Worm (Caenorhabditis elegans) whole organism, L4 larva: ENCODE results near the gene pqn-92.

Experiments
- F10B5.3 ChIP-seq: sonication (generic microtip); optimal IDR thresholded peaks from 2 replicates; lab custom pipeline; 2016; ENCODE audit warnings: mild to moderate bottlenecking, missing genetic modification characterization, missing compliant biosample characterization
- F37D6.2 ChIP-seq: sonication (generic microtip); optimal IDR thresholded peaks from 2 replicates; lab custom pipeline; 2016; ENCODE audit warnings: mild to moderate bottlenecking, missing genetic modification characterization, missing compliant biosample characterization
- F49E8.2 ChIP-seq: sonication (generic microtip); optimal IDR thresholded peaks from 2 replicates; lab custom pipeline; 2016; ENCODE audit warnings: missing compliant biosample characterization, mild to moderate bottlenecking, missing genetic modification characterization, borderline replicate concordance
- Y5F2A.4 ChIP-seq: fragments of 200-800 bp; sonication (Bioruptor generic); optimal IDR thresholded peaks from 2 replicates; lab custom pipeline; 2018; ENCODE audit warnings: mild to moderate bottlenecking, missing genetic modification characterization, missing compliant biosample characterization
- aly-2 ChIP-seq: sonication (generic microtip); optimal IDR thresholded peaks from 2 replicates; lab custom pipeline; 2018; ENCODE audit warnings: missing biosample characterization, missing genetic modification characterization
- ama-1 ChIP-seq: fragments of 150-350 bp; optimal IDR thresholded peaks from 2 replicates; lab custom pipeline; 2014; ENCODE audit warnings: inconsistent platforms, mixed read lengths
- ceh-28 ChIP-seq: fragments of 150-350 bp; optimal IDR thresholded peaks from 2 replicates; lab custom pipeline; 2014; ENCODE audit warnings: missing biosample characterization, missing genetic modification reagents, missing genetic modification characterization
- ceh-32 ChIP-seq: sonication (generic microtip); optimal IDR thresholded peaks from 2 replicates; lab custom pipeline; 2016; ENCODE audit warnings: mild to moderate bottlenecking, missing genetic modification characterization, missing compliant biosample characterization; ENCODE audit not compliant: poor library complexity
- ceh-82 ChIP-seq: sonication (generic microtip); optimal IDR thresholded peaks from 2 replicates; lab custom pipeline; 2017; ENCODE audit warnings: missing biosample characterization, missing genetic modification characterization
- cey-2 ChIP-seq: sonication (generic microtip); optimal IDR thresholded peaks from 3 replicates; lab custom pipeline; 2017; ENCODE audit warnings: missing genetic modification characterization, mild to moderate bottlenecking, missing compliant biosample characterization, antibody characterized with exemption, borderline replicate concordance; ENCODE audit not compliant: insufficient read depth
- ctbp-1 ChIP-seq: fragments of 200-800 bp; sonication (Bioruptor generic); IDR thresholded peaks from 2 replicates; pipeline ENCODE4 v1.3.6; 2022; ENCODE audit warnings: missing genetic modification reagents, missing genetic modification characterization, missing compliant biosample characterization
- daf-16 ChIP-seq, 3 experiments: sonication (generic microtip); optimal IDR thresholded peaks; 2 replicates each; lab custom pipeline; 2016 to 2017; ENCODE audit warnings: missing genetic modification characterization in 3 of 3, missing genetic modification reagents in 3 of 3, mild to moderate bottlenecking in 2 of 3, missing compliant biosample characterization in 2 of 3, missing biosample characterization in 1 of 3, moderate library complexity in 1 of 3
- daf-8 ChIP-seq: fragments of 200-800 bp; sonication (Bioruptor generic); IDR thresholded peaks from 2 replicates; pipeline ENCODE4 v1.3.6; 2022; ENCODE audit warnings: missing genetic modification characterization, missing compliant biosample characterization
- dmd-6 ChIP-seq: fragments of 200-800 bp; sonication (Bioruptor generic); IDR thresholded peaks from 2 replicates; pipeline ENCODE4 v1.3.6; 2022; ENCODE audit warnings: missing genetic modification reagents, missing genetic modification characterization, missing compliant biosample characterization
- dmd-9 ChIP-seq: fragments of 200-800 bp; sonication (Bioruptor generic); IDR thresholded peaks from 2 replicates; pipeline ENCODE4 v1.3.6; 2022; ENCODE audit warnings: missing genetic modification reagents, missing genetic modification characterization, missing compliant biosample characterization
- dve-1 ChIP-seq: sonication (generic microtip); optimal IDR thresholded peaks from 2 replicates; lab custom pipeline; 2017; ENCODE audit warnings: antibody characterized with exemption, mild to moderate bottlenecking, missing genetic modification characterization, missing compliant biosample characterization; ENCODE audit not compliant: insufficient read depth
- egl-27 ChIP-seq: sonication (generic microtip); optimal IDR thresholded peaks from 3 replicates; lab custom pipeline; 2017; ENCODE audit warnings: missing biosample characterization, missing genetic modification reagents, missing genetic modification characterization
- egl-43 ChIP-seq: fragments of 200-800 bp; sonication (Bioruptor generic); IDR thresholded peaks from 2 replicates; pipeline ENCODE4 v1.3.6; 2022; ENCODE audit warnings: missing genetic modification reagents, missing genetic modification characterization, missing compliant biosample characterization
- gei-8 ChIP-seq: fragments of 200-800 bp; sonication (Bioruptor generic); optimal IDR thresholded peaks from 2 replicates; lab custom pipeline; 2018; ENCODE audit warnings: mild to moderate bottlenecking, missing genetic modification characterization, missing compliant biosample characterization
- hlh-11 ChIP-seq: fragments of 200-800 bp; sonication (Bioruptor generic); optimal IDR thresholded peaks from 2 replicates; lab custom pipeline; 2018; ENCODE audit warnings: mild to moderate bottlenecking, missing genetic modification characterization, missing compliant biosample characterization
- jun-1 ChIP-seq: fragments of 150-350 bp; optimal IDR thresholded peaks from 2 replicates; lab custom pipeline; 2014; ENCODE audit warnings: missing biosample characterization, missing genetic modification reagents, missing genetic modification characterization
- lim-7 ChIP-seq: fragments of 200-800 bp; sonication (Bioruptor generic); IDR thresholded peaks from 2 replicates; pipeline ENCODE4 v1.3.6; 2022; ENCODE audit warnings: missing genetic modification characterization, missing compliant biosample characterization
- lin-13 ChIP-seq: fragments of 150-350 bp; optimal IDR thresholded peaks from 2 replicates; lab custom pipeline; 2014; ENCODE audit warnings: missing biosample characterization, missing genetic modification reagents, missing genetic modification characterization
- lin-29 ChIP-seq: fragments of 200-800 bp; sonication (Bioruptor generic); IDR thresholded peaks from 2 replicates; pipeline ENCODE4 v1.3.6; 2022; ENCODE audit warnings: missing genetic modification reagents, missing genetic modification characterization, missing compliant biosample characterization
- lin-38 ChIP-seq: fragments of 200-800 bp; sonication (Bioruptor generic); IDR thresholded peaks from 2 replicates; pipeline ENCODE4 v1.3.6; 2022; ENCODE audit warnings: missing genetic modification reagents, missing genetic modification characterization, missing compliant biosample characterization
- lin-39 ChIP-seq: fragments of 150-350 bp; optimal IDR thresholded peaks from 2 replicates; lab custom pipeline; 2014; ENCODE audit warnings: missing biosample characterization, missing genetic modification reagents, missing genetic modification characterization
- lsy-2 ChIP-seq, 2 experiments: fragments of 150-350 bp in 1 of 2; sonication (generic microtip) in 1 of 2; optimal IDR thresholded peaks; 2 replicates each; lab custom pipeline; 2014 to 2017; ENCODE audit warnings: missing biosample characterization in 2 of 2, missing genetic modification characterization in 2 of 2
- madf-5 ChIP-seq, 2 experiments: fragments of 200-800 bp; sonication (Bioruptor generic); IDR thresholded peaks; 2 replicates each; pipeline ENCODE4 v1.3.6; 2022; ENCODE audit warnings: missing compliant biosample characterization in 2 of 2, missing genetic modification characterization in 2 of 2
- madf-9 ChIP-seq: fragments of 200-800 bp; sonication (Bioruptor generic); conservative IDR thresholded peaks from 2 replicates; pipeline ENCODE4 v1.3.6; 2022; ENCODE audit warnings: missing genetic modification reagents, missing genetic modification characterization, missing compliant biosample characterization
- mdl-1 ChIP-seq, 2 experiments: fragments of 150-350 bp in 1 of 2; sonication (generic microtip) in 1 of 2; optimal IDR thresholded peaks; 2 replicates each; lab custom pipeline; 2014 to 2017; ENCODE audit warnings: missing biosample characterization in 2 of 2, missing genetic modification characterization in 2 of 2
- mes-2 ChIP-seq: sonication (generic microtip); optimal IDR thresholded peaks from 2 replicates; lab custom pipeline; 2016; ENCODE audit warnings: missing genotype, mild to moderate bottlenecking, missing genetic modification characterization, missing compliant biosample characterization; ENCODE audit not compliant: poor library complexity, severe bottlenecking
- mxl-2 ChIP-seq: fragments of 200-800 bp; sonication (Bioruptor generic); conservative IDR thresholded peaks from 2 replicates; pipeline ENCODE4 v1.3.6; 2022; ENCODE audit warnings: missing genetic modification reagents, missing genetic modification characterization, missing compliant biosample characterization
- nhr-10 ChIP-seq: fragments of 150-350 bp; optimal IDR thresholded peaks from 2 replicates; lab custom pipeline; 2014; ENCODE audit warnings: missing biosample characterization, missing genetic modification characterization
- nhr-28 ChIP-seq: fragments of 150-350 bp; optimal IDR thresholded peaks from 2 replicates; lab custom pipeline; 2014; ENCODE audit warnings: missing biosample characterization, missing genetic modification characterization
- nhr-42 ChIP-seq: fragments of 200-800 bp; sonication (Bioruptor generic); IDR thresholded peaks from 2 replicates; pipeline ENCODE4 v1.3.6; 2022; ENCODE audit warnings: missing genetic modification characterization, missing compliant biosample characterization
- nhr-76 ChIP-seq: fragments of 150-350 bp; optimal IDR thresholded peaks from 2 replicates; lab custom pipeline; 2014; ENCODE audit warnings: missing biosample characterization, missing genetic modification characterization
- nhr-77 ChIP-seq: fragments of 150-350 bp; optimal IDR thresholded peaks from 2 replicates; lab custom pipeline; 2014; ENCODE audit warnings: missing biosample characterization, missing genetic modification characterization
- pha-4 ChIP-seq, 2 experiments: fragments of 150-350 bp in 1 of 2; fragments of 200-800 bp in 1 of 2; sonication (Bioruptor generic) in 1 of 2; IDR thresholded peaks in 1 of 2; optimal IDR thresholded peaks in 1 of 2; 2 replicates each; pipeline versions ENCODE4 v1.3.6 to Lab custom; 2014 to 2022; ENCODE audit warnings: missing genetic modification characterization in 2 of 2, missing genetic modification reagents in 2 of 2, missing biosample characterization in 1 of 2, missing compliant biosample characterization in 1 of 2
- php-3 ChIP-seq: fragments of 200-800 bp; sonication (Bioruptor generic); IDR thresholded peaks from 2 replicates; pipeline ENCODE4 v1.3.6; 2022; ENCODE audit warnings: missing genetic modification reagents, missing genetic modification characterization, missing compliant biosample characterization
- pqm-1 ChIP-seq: sonication (generic microtip); optimal IDR thresholded peaks from 2 replicates; lab custom pipeline; 2017; ENCODE audit warnings: missing biosample characterization, missing genetic modification characterization
- set-16 ChIP-seq: fragments of 200-800 bp; sonication (Bioruptor generic); IDR thresholded peaks from 2 replicates; pipeline ENCODE4 v1.3.6; 2022; ENCODE audit warnings: missing genetic modification reagents, missing genetic modification characterization, missing compliant biosample characterization
- skn-1 ChIP-seq: fragments of 150-350 bp; optimal IDR thresholded peaks from 2 replicates; lab custom pipeline; 2014; ENCODE audit warnings: missing biosample characterization, missing genetic modification characterization
- snpc-1.2 ChIP-seq: fragments of 200-800 bp; sonication (Bioruptor generic); IDR thresholded peaks from 2 replicates; pipeline ENCODE4 v1.3.6; 2022; ENCODE audit warnings: missing genetic modification reagents, missing genetic modification characterization, missing compliant biosample characterization
- spr-1 ChIP-seq: sonication (generic microtip); optimal IDR thresholded peaks from 2 replicates; lab custom pipeline; 2016; ENCODE audit warnings: mild to moderate bottlenecking, missing genetic modification characterization, missing compliant biosample characterization
- spr-3 ChIP-seq: fragments of 200-800 bp; sonication (Bioruptor generic); optimal IDR thresholded peaks from 2 replicates; lab custom pipeline; 2018; ENCODE audit warnings: mild to moderate bottlenecking, missing genetic modification characterization, missing compliant biosample characterization
- tag-97 ChIP-seq: fragments of 200-800 bp; sonication (Bioruptor generic); IDR thresholded peaks from 2 replicates; pipeline ENCODE4 v1.3.6; 2022; ENCODE audit warnings: missing genetic modification characterization, missing compliant biosample characterization
- unc-62 ChIP-seq, 3 experiments: fragments of 150-350 bp in 1 of 3; sonication (generic microtip); optimal IDR thresholded peaks in 2 of 3; peaks in 1 of 3; 1 replicate in 1 of 3; 2 replicates in 2 of 3; lab custom pipeline; 2014 to 2017; ENCODE audit warnings: missing biosample characterization in 3 of 3, missing genetic modification characterization in 3 of 3, missing genetic modification reagents in 3 of 3, missing genotype in 1 of 3
- zip-11 ChIP-seq: fragments of 200-800 bp; sonication (Bioruptor generic); IDR thresholded peaks from 2 replicates; pipeline ENCODE4 v1.3.6; 2022; ENCODE audit warnings: missing genetic modification characterization, missing compliant biosample characterization
- zip-2 ChIP-seq: fragments of 150-350 bp; optimal IDR thresholded peaks from 2 replicates; lab custom pipeline; 2014; ENCODE audit warnings: missing biosample characterization, missing genetic modification characterization
- ztf-11 ChIP-seq: fragments of 150-350 bp; optimal IDR thresholded peaks from 2 replicates; lab custom pipeline; 2014; ENCODE audit warnings: missing biosample characterization, missing genetic modification characterization
- ztf-7 ChIP-seq: fragments of 150-350 bp; optimal IDR thresholded peaks from 2 replicates; lab custom pipeline; 2014; ENCODE audit warnings: missing biosample characterization, missing genetic modification characterization

pqn-92 gene

ce11 chrIII:12307475-12307874 lies at the start of gene pqn-92:
pqn-92 (plus strand) TSS chrIII:12307781.
- TF ChIP-seq ceh-32 (tag; lab: Kevin White, UChicago), result no peak
- TF ChIP-seq jun-1 (tag; lab: Kevin White, UChicago), result no peak
- no peak for TF ChIP-seq ceh-28
- no peak for TF ChIP-seq ctbp-1 (GFP tag; lab: Robert Waterston, UW)
- no peak for TF ChIP-seq lsy-2 (tag; optimal IDR thresholded peaks at IDR 0.05; lab: Kevin White, UChicago)
- TF ChIP-seq dmd-9, result no peak
- TF ChIP-seq snpc-1.2 (GFP tag; lab: Robert Waterston, UW), result no peak
- no peak for TF ChIP-seq spr-3 (GFP tag; lab: Kevin White, UChicago)
- no peak for TF ChIP-seq nhr-76 (tag; lab: Kevin White, UChicago)
- no peak for TF ChIP-seq cey-2 (tag; lab: Kevin White, UChicago)
- TF ChIP-seq daf-8 (GFP tag; lab: Robert Waterston, UW), result no peak
- peak; percentile 27 for TF ChIP-seq hlh-11
- no peak for TF ChIP-seq skn-1 (tag; lab: Kevin White, UChicago)
- no peak for TF ChIP-seq zip-2
- TF ChIP-seq pqm-1, result peak; percentile 94
- no peak for TF ChIP-seq unc-62 (GFP tag; optimal IDR thresholded peaks at IDR 0.05 in 1 of 2; lab: Kevin White, UChicago)
- TF ChIP-seq unc-62 (tag; optimal IDR thresholded peaks at IDR 0.05; lab: Kevin White, UChicago), result no peak
- TF ChIP-seq tag-97 (GFP tag; lab: Robert Waterston, UW), result no peak
- no peak for TF ChIP-seq aly-2 (tag; lab: Kevin White, UChicago)
- TF ChIP-seq F37D6.2, result no peak
- TF ChIP-seq F49E8.2 (tag; lab: Kevin White, UChicago), result no peak
- no peak for TF ChIP-seq nhr-10
- peak; percentile 61; the same call in 1 of the 2 replicates for TF ChIP-seq dmd-6 (GFP tag; lab: Robert Waterston, UW)
- TF ChIP-seq egl-43 (GFP tag; lab: Robert Waterston, UW), result no peak
- no peak for TF ChIP-seq egl-27 (tag; lab: Kevin White, UChicago)
- TF ChIP-seq madf-9, result no peak
- no peak for TF ChIP-seq set-16 (GFP tag; lab: Robert Waterston, UW)
- no peak for TF ChIP-seq daf-16 (GFP tag; optimal IDR thresholded peaks at IDR 0.05; lab: Kevin White, UChicago)
- no peak for TF ChIP-seq daf-16 (tag; optimal IDR thresholded peaks at IDR 0.05; lab: Kevin White, UChicago)
- TF ChIP-seq php-3 (GFP tag; lab: Robert Waterston, UW), result no peak
- no peak for TF ChIP-seq pha-4 (GFP tag; IDR thresholded peaks at IDR 0.05; lab: Robert Waterston, UW)
- TF ChIP-seq pha-4 (tag; optimal IDR thresholded peaks at IDR 0.05; lab: Kevin White, UChicago), result no peak
- no peak for TF ChIP-seq mxl-2
- no peak for TF ChIP-seq lim-7
- no peak for TF ChIP-seq ztf-7 (tag; lab: Kevin White, UChicago)
- TF ChIP-seq lin-39 (tag; lab: Kevin White, UChicago), result no peak
- no peak for TF ChIP-seq zip-11
- TF ChIP-seq lin-13 (GFP tag; lab: Kevin White, UChicago), result no peak
- TF ChIP-seq gei-8, result no peak
- no peak for TF ChIP-seq lin-29 (GFP tag; lab: Robert Waterston, UW)
- TF ChIP-seq F10B5.3 (tag; lab: Kevin White, UChicago), result no peak
- peak; percentile 14 for TF ChIP-seq dve-1 (tag; lab: Kevin White, UChicago)
- TF ChIP-seq nhr-77 (tag; lab: Kevin White, UChicago), result peak; percentile 26
- TF ChIP-seq madf-5 (GFP tag; IDR thresholded peaks at IDR 0.05; lab: Robert Waterston, UW), result no peak
- no peak for TF ChIP-seq lin-38
- no peak for TF ChIP-seq mdl-1 (tag; optimal IDR thresholded peaks at IDR 0.05; lab: Kevin White, UChicago)
- no peak for TF ChIP-seq Y5F2A.4 (GFP tag; lab: Kevin White, UChicago)
- no peak for TF ChIP-seq ztf-11
- TF ChIP-seq nhr-28 (tag; lab: Kevin White, UChicago), result peak; percentile 65
- TF ChIP-seq spr-1 (tag; lab: Kevin White, UChicago), result no peak
- no peak for TF ChIP-seq mes-2
- TF ChIP-seq nhr-42 (GFP tag; lab: Robert Waterston, UW), result no peak
- TF ChIP-seq ama-1 (lab: Kevin White, UChicago), result no peak
- no peak for TF ChIP-seq ceh-82
